Worm (Caenorhabditis elegans) whole organism, L4 larva: ENCODE results near the gene clec-5.

Experiments used
- D1046.2 ChIP-seq: fragments of 200-800 bp; sonication (Bioruptor generic); IDR thresholded peaks from 2 replicates; pipeline ENCODE4 v1.3.6; 2022; ENCODE audit warnings: missing genetic modification characterization, missing compliant biosample characterization
- F10B5.3 ChIP-seq: sonication (generic microtip); optimal IDR thresholded peaks from 2 replicates; lab custom pipeline; 2016; ENCODE audit warnings: mild to moderate bottlenecking, missing genetic modification characterization, missing compliant biosample characterization
- F26F4.8 ChIP-seq: fragments of 200-800 bp; sonication (Bioruptor generic); conservative IDR thresholded peaks from 2 replicates; pipeline ENCODE4 v1.3.6; 2022; ENCODE audit warnings: missing genetic modification characterization, missing compliant biosample characterization
- F49E8.2 ChIP-seq: sonication (generic microtip); optimal IDR thresholded peaks from 2 replicates; lab custom pipeline; 2016; ENCODE audit warnings: missing compliant biosample characterization, mild to moderate bottlenecking, missing genetic modification characterization, borderline replicate concordance
- R02D3.7 ChIP-seq: fragments of 150-350 bp; sonication (generic microtip); optimal IDR thresholded peaks from 3 replicates; lab custom pipeline; 2014; ENCODE audit warnings: missing biosample characterization, missing genetic modification characterization
- T20F7.1 ChIP-seq: fragments of 200-800 bp; sonication (Bioruptor generic); optimal IDR thresholded peaks from 2 replicates; lab custom pipeline; 2018; ENCODE audit warnings: mild to moderate bottlenecking, missing genetic modification characterization, missing compliant biosample characterization
- Y105C5A.15 ChIP-seq: fragments of 200-800 bp; sonication (Bioruptor generic); IDR thresholded peaks from 2 replicates; pipeline ENCODE4 v1.3.6; 2022; ENCODE audit warnings: missing genetic modification characterization, missing compliant biosample characterization
- Y48G9A.11 ChIP-seq: fragments of 200-800 bp; sonication (Bioruptor generic); IDR thresholded peaks from 2 replicates; pipeline ENCODE4 v1.3.6; 2022; ENCODE audit warnings: missing genetic modification reagents, missing genetic modification characterization, missing compliant biosample characterization
- Y75B8A.6 ChIP-seq: fragments of 200-800 bp; sonication (Bioruptor generic); IDR thresholded peaks from 2 replicates; pipeline ENCODE4 v1.3.6; 2022; ENCODE audit warnings: missing genetic modification reagents, missing genetic modification characterization, missing compliant biosample characterization
- ZK337.2 ChIP-seq: fragments of 200-800 bp; sonication (Bioruptor generic); IDR thresholded peaks from 2 replicates; pipeline ENCODE4 v1.3.6; 2022; ENCODE audit warnings: missing genetic modification reagents, missing genetic modification characterization, missing compliant biosample characterization
- ZK546.5 ChIP-seq, 2 experiments: sonication (generic microtip); optimal IDR thresholded peaks; 2 replicates each; lab custom pipeline; 2017; ENCODE audit warnings: missing biosample characterization in 2 of 2, missing genetic modification characterization in 2 of 2
- aha-1 ChIP-seq: fragments of 150-350 bp; peaks from one replicate; lab custom pipeline; 2014; ENCODE audit warnings: missing biosample characterization, missing genetic modification characterization
- ama-1 ChIP-seq: fragments of 150-350 bp; optimal IDR thresholded peaks from 2 replicates; lab custom pipeline; 2014; ENCODE audit warnings: inconsistent platforms, mixed read lengths
- arid-1 ChIP-seq: fragments of 200-800 bp; sonication (Bioruptor generic); conservative IDR thresholded peaks from 2 replicates; pipeline ENCODE4 v1.3.6; 2022; ENCODE audit warnings: missing genetic modification reagents, missing genetic modification characterization, missing compliant biosample characterization
- ceh-28 ChIP-seq: fragments of 150-350 bp; optimal IDR thresholded peaks from 2 replicates; lab custom pipeline; 2014; ENCODE audit warnings: missing biosample characterization, missing genetic modification reagents, missing genetic modification characterization
- ceh-44 ChIP-seq: fragments of 200-800 bp; sonication (Bioruptor generic); IDR thresholded peaks from 2 replicates; pipeline ENCODE4 v1.3.6; 2022; ENCODE audit warnings: missing genetic modification reagents, missing genetic modification characterization, missing compliant biosample characterization
- ceh-62 ChIP-seq: sonication (generic microtip); optimal IDR thresholded peaks from 2 replicates; lab custom pipeline; 2017; ENCODE audit warnings: missing biosample characterization, missing genetic modification characterization
- ces-1 ChIP-seq: fragments of 150-350 bp; sonication (generic microtip); optimal IDR thresholded peaks from 4 replicates; lab custom pipeline; 2014; ENCODE audit warnings: missing biosample characterization, missing genetic modification reagents, missing genetic modification characterization
- daf-12 ChIP-seq: fragments of 150-350 bp; optimal IDR thresholded peaks from 2 replicates; lab custom pipeline; 2014; ENCODE audit warnings: missing biosample characterization, missing genetic modification reagents, missing genetic modification characterization
- daf-8 ChIP-seq: fragments of 200-800 bp; sonication (Bioruptor generic); IDR thresholded peaks from 2 replicates; pipeline ENCODE4 v1.3.6; 2022; ENCODE audit warnings: missing genetic modification characterization, missing compliant biosample characterization
- dmd-6 ChIP-seq: fragments of 200-800 bp; sonication (Bioruptor generic); IDR thresholded peaks from 2 replicates; pipeline ENCODE4 v1.3.6; 2022; ENCODE audit warnings: missing genetic modification reagents, missing genetic modification characterization, missing compliant biosample characterization
- dmd-8 ChIP-seq: fragments of 200-800 bp; sonication (Bioruptor generic); IDR thresholded peaks from 2 replicates; pipeline ENCODE4 v1.3.6; 2022; ENCODE audit warnings: missing genetic modification characterization, missing compliant biosample characterization
- dpl-1 ChIP-seq: fragments of 150-350 bp; optimal IDR thresholded peaks from 2 replicates; lab custom pipeline; 2014; ENCODE audit warnings: missing biosample characterization, missing genetic modification reagents, missing genetic modification characterization
- duxl-1 ChIP-seq: sonication (generic microtip); optimal IDR thresholded peaks from 2 replicates; lab custom pipeline; 2016; ENCODE audit warnings: mild to moderate bottlenecking, missing genetic modification characterization, moderate library complexity, missing compliant biosample characterization; ENCODE audit not compliant: poor library complexity
- dve-1 ChIP-seq: sonication (generic microtip); optimal IDR thresholded peaks from 2 replicates; lab custom pipeline; 2017; ENCODE audit warnings: antibody characterized with exemption, mild to moderate bottlenecking, missing genetic modification characterization, missing compliant biosample characterization; ENCODE audit not compliant: insufficient read depth
- egl-27 ChIP-seq: sonication (generic microtip); optimal IDR thresholded peaks from 3 replicates; lab custom pipeline; 2017; ENCODE audit warnings: missing biosample characterization, missing genetic modification reagents, missing genetic modification characterization
- gei-8 ChIP-seq: fragments of 200-800 bp; sonication (Bioruptor generic); optimal IDR thresholded peaks from 2 replicates; lab custom pipeline; 2018; ENCODE audit warnings: mild to moderate bottlenecking, missing genetic modification characterization, missing compliant biosample characterization
- hlh-30 ChIP-seq: sonication (generic microtip); optimal IDR thresholded peaks from 2 replicates; lab custom pipeline; 2017; ENCODE audit warnings: antibody characterized with exemption, mild to moderate bottlenecking, missing genetic modification characterization, missing compliant biosample characterization; ENCODE audit not compliant: insufficient read depth
- hmg-1.1 ChIP-seq: fragments of 200-800 bp; sonication (Bioruptor generic); IDR thresholded peaks from 2 replicates; pipeline ENCODE4 v1.3.6; 2022; ENCODE audit warnings: missing genetic modification reagents, missing genetic modification characterization, missing compliant biosample characterization
- lin-15B ChIP-seq: fragments of 150-350 bp; sonication (generic microtip); optimal IDR thresholded peaks from 3 replicates; lab custom pipeline; 2014; ENCODE audit warnings: missing biosample characterization, missing genetic modification characterization
- mdt-29 ChIP-seq: fragments of 200-800 bp; sonication (Bioruptor generic); IDR thresholded peaks from 2 replicates; pipeline ENCODE4 v1.3.6; 2022; ENCODE audit warnings: missing genetic modification reagents, missing genetic modification characterization, missing compliant biosample characterization
- mep-1 ChIP-seq: fragments of 150-350 bp; sonication (generic microtip); optimal IDR thresholded peaks from 3 replicates; lab custom pipeline; 2014; ENCODE audit warnings: missing biosample characterization, missing genetic modification characterization
- mxl-3 ChIP-seq: fragments of 200-800 bp; sonication (Bioruptor generic); optimal IDR thresholded peaks from 2 replicates; lab custom pipeline; 2018; ENCODE audit warnings: mild to moderate bottlenecking, missing genetic modification characterization, missing compliant biosample characterization
- nhr-11 ChIP-seq: fragments of 150-350 bp; optimal IDR thresholded peaks from 2 replicates; lab custom pipeline; 2014; ENCODE audit warnings: missing biosample characterization, missing genetic modification characterization
- nhr-237 ChIP-seq: sonication (generic microtip); optimal IDR thresholded peaks from 2 replicates; lab custom pipeline; 2017; ENCODE audit warnings: missing biosample characterization, missing genetic modification characterization
- nhr-28 ChIP-seq: fragments of 150-350 bp; optimal IDR thresholded peaks from 2 replicates; lab custom pipeline; 2014; ENCODE audit warnings: missing biosample characterization, missing genetic modification characterization
- nhr-41 ChIP-seq: fragments of 200-800 bp; sonication (Bioruptor generic); IDR thresholded peaks from 2 replicates; pipeline ENCODE4 v1.3.6; 2022; ENCODE audit warnings: missing genetic modification reagents, missing genetic modification characterization, missing compliant biosample characterization
- nhr-42 ChIP-seq: fragments of 200-800 bp; sonication (Bioruptor generic); IDR thresholded peaks from 2 replicates; pipeline ENCODE4 v1.3.6; 2022; ENCODE audit warnings: missing genetic modification characterization, missing compliant biosample characterization
- nhr-76 ChIP-seq: fragments of 150-350 bp; optimal IDR thresholded peaks from 2 replicates; lab custom pipeline; 2014; ENCODE audit warnings: missing biosample characterization, missing genetic modification characterization
- nhr-77 ChIP-seq: fragments of 150-350 bp; optimal IDR thresholded peaks from 2 replicates; lab custom pipeline; 2014; ENCODE audit warnings: missing biosample characterization, missing genetic modification characterization
- php-3 ChIP-seq: fragments of 200-800 bp; sonication (Bioruptor generic); IDR thresholded peaks from 2 replicates; pipeline ENCODE4 v1.3.6; 2022; ENCODE audit warnings: missing genetic modification reagents, missing genetic modification characterization, missing compliant biosample characterization
- rbr-2 ChIP-seq: sonication (generic microtip); optimal IDR thresholded peaks from 2 replicates; lab custom pipeline; 2016; ENCODE audit warnings: missing genotype, missing genetic modification characterization, missing compliant biosample characterization
- set-16 ChIP-seq: fragments of 200-800 bp; sonication (Bioruptor generic); IDR thresholded peaks from 2 replicates; pipeline ENCODE4 v1.3.6; 2022; ENCODE audit warnings: missing genetic modification reagents, missing genetic modification characterization, missing compliant biosample characterization
- snpc-1.2 ChIP-seq: fragments of 200-800 bp; sonication (Bioruptor generic); IDR thresholded peaks from 2 replicates; pipeline ENCODE4 v1.3.6; 2022; ENCODE audit warnings: missing genetic modification reagents, missing genetic modification characterization, missing compliant biosample characterization
- spr-1 ChIP-seq: sonication (generic microtip); optimal IDR thresholded peaks from 2 replicates; lab custom pipeline; 2016; ENCODE audit warnings: mild to moderate bottlenecking, missing genetic modification characterization, missing compliant biosample characterization
- tra-1 ChIP-seq: fragments of 200-800 bp; sonication (Bioruptor generic); IDR thresholded peaks from 2 replicates; pipeline ENCODE4 v1.3.6; 2022; ENCODE audit warnings: missing genetic modification reagents, missing genetic modification characterization, missing compliant biosample characterization
- unc-62 ChIP-seq, 3 experiments: fragments of 150-350 bp in 1 of 3; sonication (generic microtip); optimal IDR thresholded peaks in 2 of 3; peaks in 1 of 3; 1 replicate in 1 of 3; 2 replicates in 2 of 3; lab custom pipeline; 2014 to 2017; ENCODE audit warnings: missing biosample characterization in 3 of 3, missing genetic modification characterization in 3 of 3, missing genetic modification reagents in 3 of 3, missing genotype in 1 of 3
- zfp-3 ChIP-seq: fragments of 200-800 bp; sonication (Bioruptor generic); conservative IDR thresholded peaks from 2 replicates; pipeline ENCODE4 v1.3.6; 2022; ENCODE audit warnings: missing genetic modification reagents, missing genetic modification characterization, missing compliant biosample characterization
- zip-11 ChIP-seq: fragments of 200-800 bp; sonication (Bioruptor generic); IDR thresholded peaks from 2 replicates; pipeline ENCODE4 v1.3.6; 2022; ENCODE audit warnings: missing genetic modification characterization, missing compliant biosample characterization

clec-5 gene

DNA sequence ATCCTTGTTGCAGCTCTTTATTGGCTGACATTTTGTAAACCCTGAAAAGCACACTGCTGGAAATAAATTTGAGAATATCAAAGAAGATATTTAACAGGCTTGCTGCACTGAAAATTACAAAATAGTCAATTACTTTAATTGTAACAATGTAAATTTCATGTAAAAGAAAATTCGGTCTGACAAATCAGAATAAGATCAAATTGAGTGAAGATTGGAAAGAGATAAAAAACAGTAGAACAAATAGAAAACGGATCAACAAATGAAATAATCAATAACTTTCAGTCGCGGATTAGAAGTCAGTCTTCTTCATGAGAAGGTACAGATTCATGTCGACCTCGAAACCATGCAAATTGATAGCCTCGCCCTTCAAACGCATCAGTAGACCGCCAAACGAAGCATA is 33.7 kb upstream of the clec-5 start, which contains the start of gene rars-1:
Gene rars-1 (minus strand): TSS at position 101 of the 400 bp plus-strand sequence.
- no peak for TF ChIP-seq set-16 (GFP tag; lab: Robert Waterston, UW)
- TF ChIP-seq unc-62 (GFP tag; optimal IDR thresholded peaks at IDR 0.05 in 1 of 2; lab: Kevin White, UChicago) = peak in 1 of 2 experiments; percentile 57
- TF ChIP-seq unc-62 (tag; optimal IDR thresholded peaks at IDR 0.05; lab: Kevin White, UChicago) = no peak
- no peak for TF ChIP-seq ceh-44
- no peak for TF ChIP-seq zfp-3 (GFP tag; lab: Robert Waterston, UW)
- TF ChIP-seq spr-1 (tag; lab: Kevin White, UChicago) = no peak

DNA sequence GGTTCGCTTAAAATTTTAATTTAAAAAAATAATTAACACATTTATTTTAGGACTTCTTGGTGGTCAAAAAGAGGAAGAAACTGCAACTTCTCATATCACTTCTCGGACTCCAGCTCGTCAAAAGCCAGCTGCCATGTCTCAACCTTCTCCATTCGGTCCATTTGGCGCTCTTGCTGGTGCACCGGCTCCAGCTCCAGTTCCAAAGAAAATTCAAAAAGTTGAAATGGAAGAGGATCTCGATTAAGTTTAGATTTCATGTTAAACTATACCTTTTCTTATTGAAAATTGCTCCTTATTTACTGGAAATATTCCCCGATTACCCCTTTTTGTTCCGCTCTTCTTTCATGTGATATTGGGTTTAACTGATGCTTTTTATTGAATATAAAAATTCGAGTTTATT is 30.3 kb upstream of the clec-5 start:
- peak; percentile 93 for TF ChIP-seq aha-1 (tag; lab: Kevin White, UChicago)
- TF ChIP-seq zip-11 = no peak
- no peak for TF ChIP-seq daf-12
- no peak for TF ChIP-seq egl-27 (tag; lab: Kevin White, UChicago)
- TF ChIP-seq dve-1 (tag; lab: Kevin White, UChicago) = no peak
- TF ChIP-seq ZK337.2 (GFP tag; lab: Robert Waterston, UW) = no peak
- TF ChIP-seq T20F7.1 (GFP tag; lab: Kevin White, UChicago) = no peak
- no peak for TF ChIP-seq F10B5.3
- TF ChIP-seq, all 104 proteins: peak for 1

DNA sequence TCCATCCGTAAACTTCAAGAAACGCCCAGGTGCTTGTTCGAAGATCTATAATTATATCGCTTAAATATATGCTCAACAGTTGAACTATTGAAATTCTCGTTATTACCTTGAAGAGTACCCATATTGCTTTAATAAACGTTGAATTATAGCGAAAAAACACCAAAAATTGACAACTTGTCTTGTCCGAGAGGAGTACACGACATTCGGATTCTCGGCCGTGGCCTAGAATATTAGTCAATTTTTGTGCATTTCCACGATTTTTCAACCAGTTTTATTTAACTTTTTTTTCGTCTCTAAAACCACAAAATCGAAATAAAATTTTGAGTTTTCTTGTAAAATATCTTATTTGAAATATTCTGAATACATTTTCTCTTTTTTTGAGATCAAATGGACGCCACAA is 28.9 kb upstream of the clec-5 start, which contains the start of the genes F26F4.9 and cee-1:
Gene F26F4.9 (minus strand): TSS at position 205 of the 400 bp plus-strand sequence.
Gene cee-1 (plus strand): TSS at position 383 of the 400 bp plus-strand sequence.
- TF ChIP-seq daf-8 (GFP tag; lab: Robert Waterston, UW) = no peak
- TF ChIP-seq zip-11 = no peak
- TF ChIP-seq nhr-76 (tag; lab: Kevin White, UChicago) = no peak
- TF ChIP-seq nhr-77 (tag; lab: Kevin White, UChicago) = no peak
- no peak for TF ChIP-seq F26F4.8 (GFP tag; lab: Robert Waterston, UW)
- no peak for TF ChIP-seq nhr-41 (GFP tag; lab: Robert Waterston, UW)
- no peak for TF ChIP-seq ceh-62
- peak; percentile 38 for TF ChIP-seq mep-1 (tag; lab: Kevin White, UChicago)
- no peak for TF ChIP-seq ces-1 (GFP tag; lab: Kevin White, UChicago)
- peak; percentile 19; the same call in 1 of the 2 replicates for TF ChIP-seq dmd-6
- TF ChIP-seq tra-1 (GFP tag; lab: Robert Waterston, UW) = no peak
- TF ChIP-seq lin-15B (tag; lab: Kevin White, UChicago) = no peak
- no peak for TF ChIP-seq ZK546.5 (tag; optimal IDR thresholded peaks at IDR 0.05; lab: Kevin White, UChicago)
- TF ChIP-seq nhr-11 (tag; lab: Kevin White, UChicago) = no peak
- no peak for TF ChIP-seq dmd-8 (GFP tag; lab: Robert Waterston, UW)
- TF ChIP-seq F49E8.2 (tag; lab: Kevin White, UChicago) = peak; percentile 4
- no peak for TF ChIP-seq R02D3.7 (tag; lab: Kevin White, UChicago)
- TF ChIP-seq nhr-28 (tag; lab: Kevin White, UChicago) = peak; percentile 8
- no peak for TF ChIP-seq duxl-1 (tag; lab: Kevin White, UChicago)
- no peak for TF ChIP-seq hmg-1.1 (GFP tag; lab: Robert Waterston, UW)
- no peak for TF ChIP-seq mxl-3 (GFP tag; lab: Kevin White, UChicago)
- no peak for TF ChIP-seq nhr-42 (GFP tag; lab: Robert Waterston, UW)
- TF ChIP-seq gei-8 (GFP tag; lab: Kevin White, UChicago) = no peak
- no peak for TF ChIP-seq nhr-237
- peak; percentile 78 for TF ChIP-seq dpl-1 (GFP tag; lab: Kevin White, UChicago)
- TF ChIP-seq Y105C5A.15 = no peak
- TF ChIP-seq snpc-1.2 (GFP tag; lab: Robert Waterston, UW) = no peak
- TF ChIP-seq mdt-29 (GFP tag; lab: Robert Waterston, UW) = no peak
- no peak for TF ChIP-seq ama-1 (lab: Kevin White, UChicago)
- TF ChIP-seq Y75B8A.6 = no peak
- no peak for TF ChIP-seq php-3 (GFP tag; lab: Robert Waterston, UW)
- TF ChIP-seq ceh-28 (tag; lab: Kevin White, UChicago) = no peak
- TF ChIP-seq spr-1 (tag; lab: Kevin White, UChicago) = no peak
- no peak for TF ChIP-seq hlh-30 (tag; lab: Kevin White, UChicago)
- 0 out of 2 replicates have a peak, but pooled peaks have one; percentile 15 for TF ChIP-seq Y48G9A.11 (GFP tag; lab: Robert Waterston, UW)
- peak; percentile 32 for TF ChIP-seq rbr-2 (tag; lab: Kevin White, UChicago)
- no peak for TF ChIP-seq arid-1
- no peak for TF ChIP-seq D1046.2
